Fruit fly (Drosophila melanogaster) ovary, adult (tissue): ENCODE data around the gene Bsg.

Source experiments
- CG17801 ChIP-seq: fragments of 200-800 bp; optimal IDR thresholded peaks from 2 replicates; lab custom pipeline; 2019; ENCODE audit warnings: missing biosample characterization, mild to moderate bottlenecking, missing genetic modification characterization, moderate library complexity; ENCODE audit not compliant: partially characterized antibody

Bsg gene

dm6 chr2L:8130729-8131128 is 47.5 kb downstream of the Bsg start:
- TF ChIP-seq CG17801 (GFP tag; lab: Kevin White, UChicago): no peak

DNA sequence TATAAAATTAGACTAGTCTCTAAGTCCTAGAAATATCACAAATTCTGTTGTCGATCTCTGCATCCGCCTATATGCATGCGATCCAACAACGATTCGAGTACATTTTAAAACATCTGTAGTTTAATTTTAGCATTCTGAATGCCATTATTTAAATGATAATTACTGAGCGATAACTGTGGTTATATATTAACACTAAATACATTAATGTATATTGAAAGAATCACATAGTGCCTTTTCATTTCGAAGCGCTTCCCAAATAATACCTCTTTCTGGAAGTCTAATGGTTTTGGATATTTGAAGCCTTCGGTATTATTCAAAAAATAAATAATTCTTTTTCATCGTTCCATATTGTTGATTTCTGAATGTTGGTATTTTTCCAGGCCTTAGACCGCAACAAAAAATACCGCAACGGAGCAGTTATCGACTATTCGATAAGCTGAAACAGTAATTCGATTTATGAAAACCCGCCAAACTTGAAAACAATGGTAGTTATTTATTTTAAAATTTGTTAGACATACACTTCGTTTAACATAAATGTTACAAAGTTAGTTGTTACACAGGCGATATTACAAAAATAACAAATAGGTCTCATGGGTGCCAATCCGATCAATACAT is 50.7 kb downstream of the Bsg start:
- no peak for TF ChIP-seq CG17801 (GFP tag; lab: Kevin White, UChicago)

dm6 chr2L:8142760-8143159 is 59.5 kb downstream of the Bsg start:
- no peak for TF ChIP-seq CG17801 (GFP tag; lab: Kevin White, UChicago)

DNA sequence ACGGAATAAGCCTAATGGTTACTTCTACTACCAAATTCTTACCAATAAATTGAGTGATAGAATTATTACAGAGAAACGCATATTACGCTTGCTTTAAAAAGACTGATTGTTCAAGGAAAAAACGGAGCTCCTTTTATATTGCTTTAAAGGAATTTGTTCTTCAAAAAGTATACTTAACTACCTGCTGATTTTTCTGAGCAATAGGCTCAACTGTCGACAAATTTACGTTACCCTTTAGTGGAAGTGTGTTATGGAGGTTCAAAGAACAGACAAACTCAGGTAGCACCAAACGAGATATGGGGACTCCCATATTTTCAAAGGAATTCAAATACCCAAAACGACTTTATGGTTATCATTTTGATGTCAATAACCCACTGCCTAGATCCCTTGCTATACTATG is 60.7 kb downstream of the Bsg start, which contains the start of gene CG42762:
Gene CG42762, minus strand, starts transcription at position 101 of the 400 bp plus-strand sequence.
- no peak for TF ChIP-seq CG17801 (GFP tag; lab: Kevin White, UChicago)

dm6 chr2L:8145067-8145808 is 62.0 kb downstream of the Bsg start, which contains the start of the genes CG42763 and CG43394:
Gene CG42763 (minus strand): TSS chr2L:8145107.
Gene CG43394 (plus strand): TSS chr2L:8145758.
- TF ChIP-seq CG17801 (GFP tag; lab: Kevin White, UChicago): no peak

dm6 chr2L:8146994-8147661 is 63.9 kb downstream of the Bsg start, which contains the start of gene CG31606:
Gene CG31606 (plus strand): TSS chr2L:8147611.
- TF ChIP-seq CG17801 (GFP tag; lab: Kevin White, UChicago): no peak

DNA sequence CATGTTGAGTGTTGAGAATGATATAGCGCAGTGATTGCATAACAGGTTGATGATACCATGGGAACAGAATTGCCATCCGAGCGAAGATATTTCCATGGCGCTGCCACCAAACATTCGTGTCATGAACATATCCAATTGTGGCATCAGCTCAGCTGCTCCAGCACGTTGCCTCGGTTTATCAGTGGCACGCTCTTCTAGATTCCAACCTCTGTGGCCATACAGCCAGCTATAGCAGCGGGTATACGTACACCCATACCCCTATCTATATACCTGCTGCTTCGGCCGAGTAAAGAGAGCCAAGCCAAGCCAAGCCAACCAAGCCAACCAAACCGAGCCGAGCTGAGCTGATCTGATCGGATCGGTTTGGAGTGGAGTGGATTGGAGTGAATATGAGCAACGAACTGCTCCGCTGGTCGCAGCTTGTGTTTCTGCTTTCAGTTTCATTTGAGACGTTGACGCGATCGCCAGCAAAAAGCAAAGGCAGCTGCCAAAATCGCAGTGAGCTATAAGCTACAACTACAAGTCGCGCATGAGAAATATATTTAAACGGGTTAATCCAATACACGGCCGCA is 65.4 kb downstream of the Bsg start:
- TF ChIP-seq CG17801 (GFP tag; lab: Kevin White, UChicago): no peak

- peak; percentile 65 for TF ChIP-seq CG17801 (GFP tag; lab: Kevin White, UChicago)
Measured at dm6 chr2L:8156682-8157081, 73.5 kb downstream of the Bsg start.

dm6 chr2L:8157166-8157565 is 73.9 kb downstream of the Bsg start:
- TF ChIP-seq CG17801 (GFP tag; lab: Kevin White, UChicago): no peak

DNA sequence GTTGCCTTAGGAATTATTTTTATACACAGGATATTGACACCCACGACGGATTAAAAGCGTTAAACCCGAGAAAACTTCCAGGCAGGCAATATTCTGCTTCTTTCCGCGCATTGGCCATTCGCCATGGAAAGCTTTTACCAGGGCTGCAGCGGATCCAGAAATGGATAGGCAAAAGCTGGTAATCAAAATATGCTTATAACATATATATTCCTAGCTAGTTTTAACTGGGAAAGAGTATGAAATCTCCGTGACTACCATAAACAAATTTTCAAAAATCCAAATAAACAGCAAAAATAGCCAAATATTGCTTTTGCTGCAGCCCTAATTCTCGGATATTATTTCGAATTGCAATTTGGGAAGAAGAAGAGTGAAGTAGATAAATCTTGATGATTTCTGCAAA is 76.3 kb downstream of the Bsg start, which contains the start of the genes PAPLA1 and Rbsn-5:
Gene PAPLA1, minus strand, starts transcription at position 141 of the 400 bp plus-strand sequence.
Gene Rbsn-5, plus strand, starts transcription at position 335 of the 400 bp plus-strand sequence.
- peak; percentile 92 for TF ChIP-seq CG17801 (GFP tag; lab: Kevin White, UChicago)

dm6 chr2L:8161994-8162306 is 78.7 kb downstream of the Bsg start:
- TF ChIP-seq CG17801 (GFP tag; lab: Kevin White, UChicago): no peak

DNA sequence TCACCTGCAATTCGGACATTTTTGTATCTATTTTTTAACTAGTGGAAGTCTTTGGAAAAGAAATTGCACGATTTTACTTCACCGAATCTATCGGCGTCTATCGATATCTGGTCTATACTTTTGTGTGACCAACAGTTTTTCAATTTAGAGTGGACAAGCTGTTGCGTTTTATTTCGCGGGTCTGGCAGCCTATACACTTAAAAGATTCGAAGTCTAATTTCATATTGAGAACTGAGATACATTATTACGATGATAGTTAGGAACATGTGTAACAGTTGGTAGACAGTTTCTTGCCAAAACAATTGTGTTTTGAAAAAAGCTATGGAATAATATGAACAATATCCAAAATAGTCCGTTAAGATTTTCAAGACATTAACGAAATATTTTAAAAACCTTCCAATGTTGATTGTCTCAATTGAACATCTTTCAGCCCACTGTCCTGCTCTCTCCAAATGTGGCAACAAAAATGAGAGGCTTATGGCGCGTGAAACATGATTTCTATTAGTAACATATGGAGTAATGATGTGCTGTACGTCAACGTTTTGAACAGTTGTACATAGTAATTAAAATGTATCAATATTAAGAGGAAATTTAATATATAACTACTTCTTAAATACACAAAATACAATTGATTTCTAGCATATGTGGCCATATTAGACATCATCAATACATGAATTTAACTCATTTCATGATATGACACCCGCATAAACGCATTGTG is 79.2 kb downstream of the Bsg start, which contains the start of gene Acbp1:
Gene Acbp1, minus strand, starts transcription at position 146 of the 718 bp plus-strand sequence.
- peak; percentile 99 for TF ChIP-seq CG17801 (GFP tag; lab: Kevin White, UChicago)

dm6 chr2L:8163025-8163351 is 79.8 kb downstream of the Bsg start, which contains the start of gene Piezo:
Gene Piezo (plus strand): TSS chr2L:8163073.
- no peak for TF ChIP-seq CG17801 (GFP tag; lab: Kevin White, UChicago)

DNA sequence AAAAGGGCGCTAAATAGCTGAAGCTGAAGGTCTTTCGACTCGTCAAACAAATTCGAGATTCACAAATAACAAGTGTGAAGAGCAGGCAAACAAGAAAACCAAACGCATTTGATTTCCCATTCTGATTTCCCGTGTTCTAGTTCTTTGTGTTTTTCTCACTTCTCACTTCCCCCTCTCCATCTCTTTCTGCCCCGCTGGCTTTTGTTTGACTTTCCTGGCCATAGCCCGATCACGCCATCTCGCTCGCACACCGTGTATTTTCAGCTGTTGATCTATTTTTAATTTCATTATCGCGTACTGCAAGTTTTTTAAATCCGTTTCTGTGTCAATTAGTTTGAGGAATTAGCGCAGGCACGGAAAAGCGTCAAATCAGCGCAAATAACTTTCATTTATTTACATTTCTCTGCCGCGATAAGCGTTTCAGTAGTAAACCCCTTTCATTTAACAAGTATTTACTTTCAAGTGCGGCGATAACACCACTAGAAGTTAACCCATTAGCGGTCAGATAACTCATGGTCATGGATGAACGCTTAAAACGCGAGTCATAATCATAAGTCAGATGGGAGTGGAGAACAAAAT is 80.5 kb downstream of the Bsg start:
- peak; percentile 11 for TF ChIP-seq CG17801 (GFP tag; lab: Kevin White, UChicago)
